Worm (Caenorhabditis elegans) whole organism, L1 larva: Measurements from ENCODE around the gene W02B3.7.
"Not testable (repeated sequence)": the region's sequence is repeated elsewhere in the genome, so short reads cannot be mapped to it uniquely, and the experiment has no call there.

Experiments
- C34B4.2 ChIP-seq: sonication (generic microtip); optimal IDR thresholded peaks from 2 replicates; lab custom pipeline; 2017; ENCODE audit warnings: mild to moderate bottlenecking, missing genetic modification characterization, missing compliant biosample characterization
- F16B12.6 ChIP-seq: fragments of 150-350 bp; optimal IDR thresholded peaks from 2 replicates; lab custom pipeline; 2014; ENCODE audit warnings: missing biosample characterization, missing genetic modification characterization
- aha-1 ChIP-seq: fragments of 150-350 bp; optimal IDR thresholded peaks from 2 replicates; lab custom pipeline; 2014; ENCODE audit warnings: missing biosample characterization, missing genetic modification characterization
- alr-1 ChIP-seq: fragments of 200-800 bp; sonication (Bioruptor generic); optimal IDR thresholded peaks from 2 replicates; lab custom pipeline; 2018; ENCODE audit warnings: borderline replicate concordance, mild to moderate bottlenecking, missing genetic modification characterization, missing compliant biosample characterization
- dpl-1 ChIP-seq, 3 experiments: fragments of 150-350 bp in 2 of 3; sonication (generic microtip) in 1 of 3; optimal IDR thresholded peaks; 2 replicates each; lab custom pipeline; 2014 to 2017; ENCODE audit warnings: missing biosample characterization in 3 of 3, missing genetic modification characterization in 3 of 3, missing genetic modification reagents in 3 of 3
- dsc-1 ChIP-seq: sonication (generic microtip); optimal IDR thresholded peaks from 2 replicates; lab custom pipeline; 2016; ENCODE audit warnings: mild to moderate bottlenecking, missing genetic modification characterization, missing compliant biosample characterization
- efl-1 ChIP-seq, 4 experiments: fragments of 150-350 bp; optimal IDR thresholded peaks in 3 of 4; peaks in 1 of 4; 1 replicate in 1 of 4; 2 replicates in 3 of 4; lab custom pipeline; 2014; ENCODE audit warnings: missing biosample characterization in 2 of 4, missing genetic modification characterization in 2 of 4, missing genetic modification reagents in 2 of 4
- egl-13 ChIP-seq: sonication (generic microtip); optimal IDR thresholded peaks from 2 replicates; lab custom pipeline; 2016; ENCODE audit warnings: missing genotype, missing genetic modification reagents, missing genetic modification characterization, missing compliant biosample characterization
- ets-5 ChIP-seq: fragments of 200-800 bp; sonication (Bioruptor generic); IDR thresholded peaks from 2 replicates; pipeline ENCODE4 v1.3.6; 2022; ENCODE audit warnings: missing genetic modification characterization, missing compliant biosample characterization
- fos-1 ChIP-seq: fragments of 150-350 bp; optimal IDR thresholded peaks from 2 replicates; lab custom pipeline; 2014; ENCODE audit warnings: missing biosample characterization, missing genetic modification characterization
- grh-1 ChIP-seq: fragments of 200-800 bp; sonication (Bioruptor generic); IDR thresholded peaks from 2 replicates; pipeline ENCODE4 v1.3.6; 2022; ENCODE audit warnings: missing genetic modification reagents, missing genetic modification characterization, missing compliant biosample characterization
- hlh-4 ChIP-seq: sonication (generic microtip); optimal IDR thresholded peaks from 2 replicates; lab custom pipeline; 2016; ENCODE audit warnings: mild to moderate bottlenecking, missing genetic modification characterization, missing compliant biosample characterization
- hpl-2 ChIP-seq: fragments of 150-350 bp; optimal IDR thresholded peaks from 2 replicates; lab custom pipeline; 2014; ENCODE audit warnings: missing biosample characterization, missing genetic modification reagents, missing genetic modification characterization
- isw-1 ChIP-seq: fragments of 200-800 bp; sonication (Bioruptor generic); IDR thresholded peaks from 2 replicates; pipeline ENCODE4 v1.3.6; 2022; ENCODE audit warnings: missing genetic modification characterization, missing compliant biosample characterization
- jun-1 ChIP-seq: fragments of 150-350 bp; optimal IDR thresholded peaks from 2 replicates; lab custom pipeline; 2014; ENCODE audit warnings: missing biosample characterization, missing genetic modification reagents, missing genetic modification characterization
- lin-14 ChIP-seq: fragments of 200-800 bp; sonication (Bioruptor generic); optimal IDR thresholded peaks from 2 replicates; lab custom pipeline; 2018; ENCODE audit warnings: mild to moderate bottlenecking, missing genetic modification characterization, moderate library complexity, missing compliant biosample characterization
- lin-15B ChIP-seq: fragments of 150-350 bp; sonication (generic microtip); optimal IDR thresholded peaks from 3 replicates; lab custom pipeline; 2014; ENCODE audit warnings: missing biosample characterization, missing genetic modification characterization
- lin-39 ChIP-seq: fragments of 150-350 bp; optimal IDR thresholded peaks from 2 replicates; lab custom pipeline; 2014; ENCODE audit warnings: missing biosample characterization, missing genetic modification reagents, missing genetic modification characterization
- lsy-2 ChIP-seq, 2 experiments: fragments of 150-350 bp; optimal IDR thresholded peaks; 2 replicates each; lab custom pipeline; 2014; ENCODE audit warnings: missing biosample characterization in 2 of 2, missing genetic modification characterization in 2 of 2
- mep-1 ChIP-seq: fragments of 150-350 bp; optimal IDR thresholded peaks from 2 replicates; lab custom pipeline; 2014; ENCODE audit warnings: missing biosample characterization, missing genetic modification characterization
- nhr-19 ChIP-seq: fragments of 200-800 bp; sonication (Bioruptor generic); conservative IDR thresholded peaks from 2 replicates; pipeline ENCODE4 v1.3.6; 2022; ENCODE audit warnings: missing genetic modification characterization, missing compliant biosample characterization
- nhr-20 ChIP-seq: sonication (generic microtip); optimal IDR thresholded peaks from 2 replicates; lab custom pipeline; 2016; ENCODE audit warnings: mild to moderate bottlenecking, missing genetic modification characterization, missing compliant biosample characterization
- nhr-237 ChIP-seq: fragments of 150-350 bp; optimal IDR thresholded peaks from 2 replicates; lab custom pipeline; 2014; ENCODE audit warnings: missing biosample characterization, missing genetic modification characterization
- nhr-47 ChIP-seq: sonication (generic microtip); optimal IDR thresholded peaks from 2 replicates; lab custom pipeline; 2016; ENCODE audit warnings: mild to moderate bottlenecking, missing genetic modification characterization, moderate library complexity, missing compliant biosample characterization
- nhr-71 ChIP-seq: sonication (generic microtip); optimal IDR thresholded peaks from 2 replicates; lab custom pipeline; 2016; ENCODE audit warnings: mild to moderate bottlenecking, missing genetic modification characterization, moderate library complexity, missing compliant biosample characterization
- nhr-76 ChIP-seq: sonication (generic microtip); optimal IDR thresholded peaks from 2 replicates; lab custom pipeline; 2017; ENCODE audit warnings: missing biosample characterization, missing genetic modification characterization
- nhr-77 ChIP-seq: fragments of 150-350 bp; optimal IDR thresholded peaks from 2 replicates; lab custom pipeline; 2014; ENCODE audit warnings: missing biosample characterization, missing genetic modification characterization
- nhr-85 ChIP-seq: sonication (generic microtip); peaks from one replicate; lab custom pipeline; 2016; ENCODE audit warnings: missing genetic modification characterization, inconsistent platforms, missing compliant biosample characterization
- pag-3 ChIP-seq: sonication (generic microtip); optimal IDR thresholded peaks from 2 replicates; lab custom pipeline; 2017; ENCODE audit warnings: missing genetic modification characterization, mild to moderate bottlenecking, missing compliant biosample characterization, antibody characterized with exemption, borderline replicate concordance; ENCODE audit not compliant: insufficient read depth
- pax-3 ChIP-seq: fragments of 200-800 bp; sonication (Bioruptor generic); optimal IDR thresholded peaks from 2 replicates; lab custom pipeline; 2018; ENCODE audit warnings: mild to moderate bottlenecking, missing genetic modification characterization, moderate library complexity, missing compliant biosample characterization
- rnt-1 ChIP-seq: sonication (generic microtip); optimal IDR thresholded peaks from 2 replicates; lab custom pipeline; 2016; ENCODE audit warnings: mild to moderate bottlenecking, missing genetic modification characterization, moderate library complexity, missing compliant biosample characterization
- skn-1 ChIP-seq: fragments of 150-350 bp; optimal IDR thresholded peaks from 2 replicates; lab custom pipeline; 2014; ENCODE audit warnings: missing biosample characterization, missing genetic modification characterization
- snpc-4 ChIP-seq: fragments of 150-350 bp; optimal IDR thresholded peaks from 2 replicates; lab custom pipeline; 2014; ENCODE audit warnings: missing biosample characterization, missing genetic modification characterization
- sox-4 ChIP-seq: sonication (generic microtip); optimal IDR thresholded peaks from 2 replicates; lab custom pipeline; 2016; ENCODE audit warnings: missing genetic modification characterization, missing compliant biosample characterization
- swsn-7 ChIP-seq: sonication (generic microtip); optimal IDR thresholded peaks from 2 replicates; lab custom pipeline; 2016; ENCODE audit warnings: missing genetic modification characterization, missing compliant biosample characterization
- tlp-1 ChIP-seq: fragments of 150-350 bp; optimal IDR thresholded peaks from 2 replicates; lab custom pipeline; 2014; ENCODE audit warnings: missing biosample characterization, missing genetic modification characterization
- unc-130 ChIP-seq: fragments of 150-350 bp; optimal IDR thresholded peaks from 2 replicates; lab custom pipeline; 2017; ENCODE audit warnings: missing biosample characterization, missing genetic modification characterization, inconsistent platforms
- unc-30 ChIP-seq: sonication (generic microtip); optimal IDR thresholded peaks from 2 replicates; lab custom pipeline; 2017; ENCODE audit warnings: missing biosample characterization, missing genetic modification characterization
- unc-86 ChIP-seq: sonication (generic microtip); optimal IDR thresholded peaks from 2 replicates; lab custom pipeline; 2016; ENCODE audit warnings: missing genetic modification characterization, missing compliant biosample characterization
- zag-1 ChIP-seq: fragments of 150-350 bp; optimal IDR thresholded peaks from 2 replicates; lab custom pipeline; 2014; ENCODE audit warnings: missing biosample characterization, missing genetic modification characterization
- ztf-11 ChIP-seq, 2 experiments: sonication (generic microtip); optimal IDR thresholded peaks; 2 replicates each; lab custom pipeline; 2016 to 2017; ENCODE audit warnings: missing genetic modification characterization in 2 of 2, missing biosample characterization in 1 of 2, missing compliant biosample characterization in 1 of 2

W02B3.7 gene

ce11 chrIII:698814-699213 is 7.0 kb upstream of the W02B3.7 start:
- TF ChIP-seq C34B4.2 (tag; lab: Kevin White, UChicago) (no peak), dpl-1 (GFP tag; optimal IDR thresholded peaks at IDR 0.05; lab: Kevin White, UChicago) (no peak), pag-3 (tag; lab: Kevin White, UChicago) (no peak), rnt-1 (peak; percentile 32), nhr-19 (0 out of 2 replicates have a peak, but pooled peaks have one; percentile 11), nhr-237 (tag; lab: Kevin White, UChicago) (no peak), efl-1 (optimal IDR thresholded peaks at IDR 0.05; lab: Kevin White, UChicago) (no peak), efl-1 (GFP tag; optimal IDR thresholded peaks at IDR 0.05 in 1 of 2; lab: Kevin White, UChicago) (peak in 1 of 2 experiments; percentile 38), skn-1 (tag; lab: Kevin White, UChicago) (no peak)

ce11 chrIII:696372-696771 is 4.5 kb upstream of the W02B3.7 start, which contains the start of gene sel-15:
sel-15 (minus strand) TSS chrIII:696472.
- no peak for TF ChIP-seq alr-1 (tag; lab: Kevin White, UChicago)

- not testable (repeated sequence) for TF ChIP-seq lin-39 (tag; lab: Kevin White, UChicago); isw-1; unc-130 (tag; lab: Kevin White, UChicago)
These were observed 3.0 kb downstream of the W02B3.7 start, which contains the start of gene elf-1 for ce11 chrIII:688869-689268. elf-1 (plus strand) TSS chrIII:689169.

ce11 chrIII:688083-688482 is 3.8 kb downstream of the W02B3.7 start:
- TF ChIP-seq nhr-237 (tag; lab: Kevin White, UChicago) (no peak), efl-1 (optimal IDR thresholded peaks at IDR 0.05; lab: Kevin White, UChicago) (no peak), efl-1 (GFP tag; optimal IDR thresholded peaks at IDR 0.05 in 1 of 2; lab: Kevin White, UChicago) (peak in 1 of 2 experiments; percentile 64)
- TF ChIP-seq, all 84 proteins: peak for 1

- TF ChIP-seq fos-1 (no peak), lin-14 (no peak), hlh-4 (tag; lab: Kevin White, UChicago) (no peak), dsc-1 (tag; lab: Kevin White, UChicago) (peak; percentile 33), nhr-76 (tag; lab: Kevin White, UChicago) (no peak), mep-1 (tag; lab: Kevin White, UChicago) (no peak)
- TF ChIP-seq, all 84 proteins: peak for 1
These were observed 8.5 kb downstream of the W02B3.7 start, which contains the start of gene W02B3.4 for ce11 chrIII:683318-683717. W02B3.4 (minus strand) TSS chrIII:683418.

- no peak for TF ChIP-seq fos-1
- TF ChIP-seq F16B12.6 = no peak
- no peak for TF ChIP-seq unc-30
- no peak for TF ChIP-seq swsn-7
- TF ChIP-seq lsy-2 (tag; optimal IDR thresholded peaks at IDR 0.05; lab: Kevin White, UChicago) = no peak
- TF ChIP-seq egl-13 (tag; lab: Kevin White, UChicago) = no peak
- no peak for TF ChIP-seq lin-15B (tag; lab: Kevin White, UChicago)
- TF ChIP-seq jun-1 = no peak
- no peak for TF ChIP-seq nhr-20 (tag; lab: Kevin White, UChicago)
- TF ChIP-seq, all 84 proteins: peak for 0
These were observed 16.0 kb downstream of the W02B3.7 start, which contains the start of gene grk-2 for ce11 chrIII:675822-676221. grk-2 (plus strand) TSS chrIII:676122.

- TF ChIP-seq lin-14 (peak; percentile 76), nhr-77 (tag; lab: Kevin White, UChicago) (no peak), nhr-85 (tag; lab: Kevin White, UChicago) (no peak), nhr-76 (tag; lab: Kevin White, UChicago) (no peak), unc-86 (no peak), nhr-71 (tag; lab: Kevin White, UChicago) (peak; percentile 29), grh-1 (GFP tag; lab: Robert Waterston, UW) (no peak), tlp-1 (tag; lab: Kevin White, UChicago) (no peak), aha-1 (tag; lab: Kevin White, UChicago) (no peak), pax-3 (no peak), nhr-47 (tag; lab: Kevin White, UChicago) (peak; percentile 37), ets-5 (GFP tag; lab: Robert Waterston, UW) (no peak), nhr-237 (tag; lab: Kevin White, UChicago) (no peak), sox-4 (tag; lab: Kevin White, UChicago) (no peak), hpl-2 (no peak), ztf-11 (tag; optimal IDR thresholded peaks at IDR 0.05; lab: Kevin White, UChicago) (no peak), snpc-4 (tag; lab: Kevin White, UChicago) (no peak), zag-1 (tag; lab: Kevin White, UChicago) (no peak), efl-1 (optimal IDR thresholded peaks at IDR 0.05; lab: Kevin White, UChicago) (no peak), efl-1 (GFP tag; optimal IDR thresholded peaks at IDR 0.05 in 1 of 2; lab: Kevin White, UChicago) (peak in 1 of 2 experiments; percentile 3)
These were observed 16.4 kb downstream of the W02B3.7 start for ce11 chrIII:675413-675812.
